Fruit fly (Drosophila melanogaster): ENCODE results near the gene JYalpha.

Gene JYalpha

dm6 chr4:43179-43935 lies 42.7 kb downstream of the JYalpha start, which contains the start of gene PlexB (continued):
- TF ChIP-seq kah (GFP tag; optimal IDR thresholded peaks at IDR 0.05) (no peak), Ssrp (tag; optimal IDR thresholded peaks at IDR 0.05) (no peak), CG10321 (GFP tag; IDR thresholded peaks at IDR 0.05) (no peak), NK7.1 (GFP tag; optimal IDR thresholded peaks at IDR 0.05) (no peak), exex (tag; optimal IDR thresholded peaks at IDR 0.05) (no peak), Adf1 (GFP tag; IDR thresholded peaks at IDR 0.05) (peak; percentile 15; the same call in 1 of the 2 replicates), Deaf1 (tag; optimal IDR thresholded peaks at IDR 0.05) (no peak), ATbp (GFP tag; optimal IDR thresholded peaks at IDR 0.05) (no peak), CG5953 (GFP tag; IDR thresholded peaks at IDR 0.05) (no peak), CG7928 (GFP tag; optimal IDR thresholded peaks at IDR 0.05) (no peak), ERR (GFP tag; optimal IDR thresholded peaks at IDR 0.05) (peak; percentile 60), Oaz (GFP tag; IDR thresholded peaks at IDR 0.05) (no peak), CG14667 (GFP tag; IDR thresholded peaks at IDR 0.05) (no peak), CG11456 (GFP tag; IDR thresholded peaks at IDR 0.05) (no peak), Atf-2 (GFP tag; optimal IDR thresholded peaks at IDR 0.05) (no peak), ro (GFP tag; IDR thresholded peaks at IDR 0.05) (no peak), toy (GFP tag; IDR thresholded peaks at IDR 0.05) (no peak), CG30403 (GFP tag; optimal IDR thresholded peaks at IDR 0.05) (no peak), bsh (GFP tag; optimal IDR thresholded peaks at IDR 0.05) (no peak), Usf (GFP tag; optimal IDR thresholded peaks at IDR 0.05) (no peak), dm (GFP tag; optimal IDR thresholded peaks at IDR 0.05) (peak; percentile 40), Mes4 (GFP tag; optimal IDR thresholded peaks at IDR 0.05) (no peak), Gsc (GFP tag; IDR thresholded peaks at IDR 0.05) (no peak), ase (GFP tag; IDR thresholded peaks at IDR 0.05) (no peak), CG13296 (GFP tag; optimal IDR thresholded peaks at IDR 0.05) (no peak), caup (GFP tag; optimal IDR thresholded peaks at IDR 0.05; ENCODE audit: severe bottlenecking) (no peak), CG15011 (GFP tag; optimal IDR thresholded peaks at IDR 0.05) (no peak), salm (tag; optimal IDR thresholded peaks at IDR 0.05) (no peak), CG12236 (GFP tag; optimal IDR thresholded peaks at IDR 0.05) (no peak), nerfin-2 (GFP tag; IDR thresholded peaks at IDR 0.05; ENCODE audit: partially characterized antibody) (peak; percentile 77; the same call in 1 of the 2 replicates), slp2 (GFP tag; optimal IDR thresholded peaks at IDR 0.05) (no peak), yki (optimal IDR thresholded peaks at IDR 0.05) (no peak), CG17361 (GFP tag; IDR thresholded peaks at IDR 0.05) (peak; percentile 15; the same call in 1 of the 3 replicates), Hey (tag; optimal IDR thresholded peaks at IDR 0.05) (no peak), pb (GFP tag; optimal IDR thresholded peaks at IDR 0.05) (no peak), CG33557 (GFP tag; optimal IDR thresholded peaks at IDR 0.05) (no peak), CG17568 (GFP tag; optimal IDR thresholded peaks at IDR 0.05) (no peak), HmgZ (tag; optimal IDR thresholded peaks at IDR 0.05) (peak; percentile 42), CG9727 (GFP tag; optimal IDR thresholded peaks at IDR 0.05) (no peak), onecut (GFP tag; IDR thresholded peaks at IDR 0.05) (peak; percentile 30; the same call in 1 of the 2 replicates), CG8944 (GFP tag; optimal IDR thresholded peaks at IDR 0.05) (no peak), CG1529 (GFP tag; optimal IDR thresholded peaks at IDR 0.05) (no peak), Bteb2 (GFP tag; optimal IDR thresholded peaks at IDR 0.05) (no peak), dpn (GFP tag; optimal IDR thresholded peaks at IDR 0.05) (peak in 1 of 2 experiments; percentile 14), ap (GFP tag; IDR thresholded peaks at IDR 0.05) (no peak), tx (GFP tag; optimal IDR thresholded peaks at IDR 0.05) (no peak), CG12942 (GFP tag; optimal IDR thresholded peaks at IDR 0.05) (no peak), pros (GFP tag; optimal IDR thresholded peaks at IDR 0.05) (no peak), pzg (GFP tag; optimal IDR thresholded peaks at IDR 0.05) (peak; percentile 83), CG8388 (GFP tag; optimal IDR thresholded peaks at IDR 0.05) (no peak), CG12744 (GFP tag; optimal IDR thresholded peaks at IDR 0.05) (no peak)

All from whole organism, embryonic.